Worm (Caenorhabditis elegans) whole organism, L2 larva: ENCODE results near the gene rpl-20.

Experiments used
- C34F6.9 ChIP-seq: fragments of 150-350 bp; optimal IDR thresholded peaks from 2 replicates; lab custom pipeline; 2014; ENCODE audit warnings: missing biosample characterization, missing genetic modification characterization
- F13H6.1 ChIP-seq: sonication (generic microtip); optimal IDR thresholded peaks from 2 replicates; lab custom pipeline; 2016; ENCODE audit warnings: missing genetic modification characterization, missing compliant biosample characterization
- R02D3.7 ChIP-seq: fragments of 150-350 bp; optimal IDR thresholded peaks from 2 replicates; lab custom pipeline; 2014; ENCODE audit warnings: missing biosample characterization, missing genetic modification characterization
- Y55F3AM.14 ChIP-seq: fragments of 200-800 bp; sonication (Bioruptor generic); optimal IDR thresholded peaks from 2 replicates; lab custom pipeline; 2018; ENCODE audit warnings: mild to moderate bottlenecking, missing genetic modification characterization, missing compliant biosample characterization
- ZK546.5 ChIP-seq: sonication (generic microtip); optimal IDR thresholded peaks from 2 replicates; lab custom pipeline; 2017; ENCODE audit warnings: missing biosample characterization, missing genetic modification characterization
- alr-1 ChIP-seq: fragments of 150-350 bp; optimal IDR thresholded peaks from 2 replicates; lab custom pipeline; 2014; ENCODE audit warnings: missing biosample characterization, missing genetic modification characterization
- aly-2 ChIP-seq: fragments of 150-350 bp; optimal IDR thresholded peaks from 2 replicates; lab custom pipeline; 2014; ENCODE audit warnings: missing biosample characterization, missing genetic modification characterization
- ama-1 ChIP-seq: fragments of 150-350 bp; optimal IDR thresholded peaks from 2 replicates; lab custom pipeline; 2018; ENCODE audit warnings: inconsistent platforms
- blmp-1 ChIP-seq: sonication (generic microtip); optimal IDR thresholded peaks from 2 replicates; lab custom pipeline; 2017; ENCODE audit warnings: missing genetic modification characterization, mild to moderate bottlenecking, missing compliant biosample characterization, antibody characterized with exemption, moderate library complexity; ENCODE audit not compliant: insufficient read depth
- ceh-82 ChIP-seq: fragments of 150-350 bp; optimal IDR thresholded peaks from 2 replicates; lab custom pipeline; 2014; ENCODE audit warnings: missing biosample characterization, missing genetic modification characterization
- crh-2 ChIP-seq: sonication (generic microtip); optimal IDR thresholded peaks from 2 replicates; lab custom pipeline; 2017; ENCODE audit warnings: missing biosample characterization, missing genetic modification characterization
- egl-27 ChIP-seq: sonication (generic microtip); optimal IDR thresholded peaks from 3 replicates; lab custom pipeline; 2017; ENCODE audit warnings: missing biosample characterization, missing genetic modification reagents, missing genetic modification characterization
- elt-1 ChIP-seq: fragments of 150-350 bp; optimal IDR thresholded peaks from 2 replicates; lab custom pipeline; 2014; ENCODE audit warnings: missing biosample characterization, missing genetic modification characterization
- elt-3 ChIP-seq: sonication (generic microtip); optimal IDR thresholded peaks from 2 replicates; lab custom pipeline; 2017; ENCODE audit warnings: missing biosample characterization, missing genetic modification characterization
- fos-1 ChIP-seq: fragments of 150-350 bp; optimal IDR thresholded peaks from 2 replicates; lab custom pipeline; 2014; ENCODE audit warnings: missing biosample characterization, missing genetic modification characterization
- gmeb-1 ChIP-seq: fragments of 150-350 bp; optimal IDR thresholded peaks from 2 replicates; lab custom pipeline; 2014; ENCODE audit warnings: missing biosample characterization, missing genetic modification characterization
- lin-11 ChIP-seq: fragments of 150-350 bp; sonication (generic microtip); optimal IDR thresholded peaks from 2 replicates; lab custom pipeline; 2014; ENCODE audit warnings: missing biosample characterization, missing genetic modification characterization, inconsistent platforms, mixed read lengths
- lin-13 ChIP-seq: fragments of 150-350 bp; optimal IDR thresholded peaks from 2 replicates; lab custom pipeline; 2014; ENCODE audit warnings: missing biosample characterization, missing genetic modification reagents, missing genetic modification characterization
- lin-39 ChIP-seq: fragments of 150-350 bp; optimal IDR thresholded peaks from 2 replicates; lab custom pipeline; 2014; ENCODE audit warnings: missing biosample characterization, missing genetic modification reagents, missing genetic modification characterization
- lsy-2 ChIP-seq, 2 experiments: fragments of 150-350 bp in 1 of 2; sonication (generic microtip) in 1 of 2; optimal IDR thresholded peaks; 2 replicates each; lab custom pipeline; 2014 to 2017; ENCODE audit warnings: missing biosample characterization in 2 of 2, missing genetic modification characterization in 2 of 2
- mab-5 ChIP-seq: fragments of 150-350 bp; optimal IDR thresholded peaks from 2 replicates; lab custom pipeline; 2014; ENCODE audit warnings: missing biosample characterization, missing genetic modification characterization
- mbf-1 ChIP-seq: sonication (generic microtip); optimal IDR thresholded peaks from 2 replicates; lab custom pipeline; 2017; ENCODE audit warnings: missing biosample characterization, missing genetic modification characterization
- mdl-1 ChIP-seq, 2 experiments: fragments of 150-350 bp in 1 of 2; sonication (generic microtip) in 1 of 2; optimal IDR thresholded peaks; 2 replicates each; lab custom pipeline; 2017; ENCODE audit warnings: missing biosample characterization in 2 of 2, missing genetic modification characterization in 2 of 2
- nhr-10 ChIP-seq: sonication (generic microtip); optimal IDR thresholded peaks from 2 replicates; lab custom pipeline; 2017; ENCODE audit warnings: missing biosample characterization, missing genetic modification characterization
- nhr-11 ChIP-seq: fragments of 150-350 bp; optimal IDR thresholded peaks from 2 replicates; lab custom pipeline; 2014; ENCODE audit warnings: missing biosample characterization, missing genetic modification characterization
- nhr-12 ChIP-seq: fragments of 150-350 bp; optimal IDR thresholded peaks from 2 replicates; lab custom pipeline; 2014; ENCODE audit warnings: missing biosample characterization, missing genetic modification characterization
- nhr-129 ChIP-seq: fragments of 150-350 bp; optimal IDR thresholded peaks from 2 replicates; lab custom pipeline; 2014; ENCODE audit warnings: missing biosample characterization, missing genetic modification characterization
- nhr-21 ChIP-seq: fragments of 150-350 bp; optimal IDR thresholded peaks from 2 replicates; lab custom pipeline; 2014; ENCODE audit warnings: missing biosample characterization, missing genetic modification characterization
- nhr-23 ChIP-seq: fragments of 150-350 bp; optimal IDR thresholded peaks from 2 replicates; lab custom pipeline; 2014; ENCODE audit warnings: missing biosample characterization, missing genetic modification reagents, missing genetic modification characterization
- nhr-237 ChIP-seq: fragments of 150-350 bp; optimal IDR thresholded peaks from 2 replicates; lab custom pipeline; 2014; ENCODE audit warnings: missing biosample characterization, missing genetic modification characterization
- nhr-25 ChIP-seq: fragments of 150-350 bp; sonication (generic microtip); optimal IDR thresholded peaks from 3 replicates; lab custom pipeline; 2014; ENCODE audit warnings: missing biosample characterization, missing genetic modification characterization
- nhr-6 ChIP-seq: fragments of 150-350 bp; optimal IDR thresholded peaks from 2 replicates; lab custom pipeline; 2014; ENCODE audit warnings: missing biosample characterization, missing genetic modification characterization
- nhr-77 ChIP-seq: fragments of 150-350 bp; optimal IDR thresholded peaks from 2 replicates; lab custom pipeline; 2014; ENCODE audit warnings: missing biosample characterization, missing genetic modification characterization
- peb-1 ChIP-seq: fragments of 150-350 bp; optimal IDR thresholded peaks from 2 replicates; lab custom pipeline; 2014; ENCODE audit warnings: missing biosample characterization, missing genetic modification characterization
- sem-4 ChIP-seq: fragments of 150-350 bp; optimal IDR thresholded peaks from 2 replicates; lab custom pipeline; 2014; ENCODE audit warnings: missing biosample characterization, missing genetic modification reagents, missing genetic modification characterization
- sma-3 ChIP-seq: sonication (generic microtip); optimal IDR thresholded peaks from 2 replicates; lab custom pipeline; 2016; ENCODE audit warnings: missing genetic modification reagents, missing genetic modification characterization, missing compliant biosample characterization
- sma-9 ChIP-seq, 2 experiments: fragments of 150-350 bp in 1 of 2; sonication (generic microtip) in 1 of 2; optimal IDR thresholded peaks; 2 replicates each; lab custom pipeline; 2014 to 2016; ENCODE audit warnings: missing genetic modification characterization in 2 of 2, mild to moderate bottlenecking in 1 of 2, missing biosample characterization in 1 of 2, missing compliant biosample characterization in 1 of 2, missing genetic modification reagents in 1 of 2, moderate library complexity in 1 of 2
- snpc-4 ChIP-seq: fragments of 150-350 bp; optimal IDR thresholded peaks from 2 replicates; lab custom pipeline; 2014; ENCODE audit warnings: missing biosample characterization, missing genetic modification characterization
- unc-39 ChIP-seq: fragments of 150-350 bp; optimal IDR thresholded peaks from 2 replicates; lab custom pipeline; 2014; ENCODE audit warnings: missing biosample characterization, missing genetic modification characterization
- unc-55 ChIP-seq: fragments of 150-350 bp; sonication (generic microtip); optimal IDR thresholded peaks from 3 replicates; lab custom pipeline; 2014; ENCODE audit warnings: missing biosample characterization, missing genetic modification reagents, missing genetic modification characterization
- zag-1 ChIP-seq: fragments of 150-350 bp; optimal IDR thresholded peaks from 2 replicates; lab custom pipeline; 2014; ENCODE audit warnings: missing biosample characterization, missing genetic modification characterization
- ztf-1 ChIP-seq: fragments of 200-800 bp; sonication (Bioruptor generic); conservative IDR thresholded peaks from 2 replicates; pipeline ENCODE4 v1.3.6; 2022; ENCODE audit warnings: missing genetic modification characterization, missing compliant biosample characterization
- ztf-11 ChIP-seq: sonication (generic microtip); optimal IDR thresholded peaks from 2 replicates; lab custom pipeline; 2017; ENCODE audit warnings: missing biosample characterization, missing genetic modification characterization
- ztf-4 ChIP-seq: fragments of 150-350 bp; optimal IDR thresholded peaks from 2 replicates; lab custom pipeline; 2014; ENCODE audit warnings: missing biosample characterization, missing genetic modification characterization

Gene rpl-20

DNA sequence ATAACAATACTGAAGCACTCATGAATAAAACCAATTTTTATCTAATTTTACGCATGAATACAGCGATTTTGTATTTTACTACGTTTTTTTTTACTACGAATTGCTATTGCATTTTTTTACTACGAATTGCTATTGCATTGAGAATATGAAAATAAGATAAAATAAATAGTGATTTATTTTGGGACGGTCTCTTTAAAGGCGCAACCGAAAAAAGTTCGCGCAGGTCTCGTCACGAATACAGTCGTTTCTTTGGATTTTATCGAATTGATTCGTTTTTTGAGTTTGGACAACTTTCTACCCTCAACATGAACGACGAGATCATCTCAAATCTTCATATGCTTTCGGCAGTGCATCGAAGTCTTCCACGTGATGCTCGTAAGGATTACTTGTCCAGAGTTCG is 2.2 kb upstream of the rpl-20 start, which contains the start of gene Y17G9B.4:
TSS of gene Y17G9B.4 (plus strand) at position 306 of the 400 bp plus-strand sequence.
- no peak for TF ChIP-seq snpc-4 (tag; lab: Kevin White, UChicago)
- no peak for TF ChIP-seq aly-2 (tag; lab: Kevin White, UChicago)
- TF ChIP-seq nhr-77 (tag; lab: Kevin White, UChicago) = no peak
- TF ChIP-seq sem-4 (tag; lab: Kevin White, UChicago) = no peak
- no peak for TF ChIP-seq elt-3 (tag; lab: Kevin White, UChicago)
- TF ChIP-seq nhr-129 (tag; lab: Kevin White, UChicago) = no peak
- TF ChIP-seq nhr-11 (tag; lab: Kevin White, UChicago) = no peak
- no peak for TF ChIP-seq peb-1
- TF ChIP-seq nhr-237 (tag; lab: Kevin White, UChicago) = no peak
- no peak for TF ChIP-seq unc-39 (tag; lab: Kevin White, UChicago)
- TF ChIP-seq egl-27 (tag; lab: Kevin White, UChicago) = no peak
- TF ChIP-seq unc-55 (GFP tag; lab: Kevin White, UChicago) = no peak
- no peak for TF ChIP-seq nhr-12 (tag; lab: Kevin White, UChicago)
- TF ChIP-seq mbf-1 (tag; lab: Kevin White, UChicago) = no peak
- TF ChIP-seq ztf-11 (tag; lab: Kevin White, UChicago) = no peak

DNA sequence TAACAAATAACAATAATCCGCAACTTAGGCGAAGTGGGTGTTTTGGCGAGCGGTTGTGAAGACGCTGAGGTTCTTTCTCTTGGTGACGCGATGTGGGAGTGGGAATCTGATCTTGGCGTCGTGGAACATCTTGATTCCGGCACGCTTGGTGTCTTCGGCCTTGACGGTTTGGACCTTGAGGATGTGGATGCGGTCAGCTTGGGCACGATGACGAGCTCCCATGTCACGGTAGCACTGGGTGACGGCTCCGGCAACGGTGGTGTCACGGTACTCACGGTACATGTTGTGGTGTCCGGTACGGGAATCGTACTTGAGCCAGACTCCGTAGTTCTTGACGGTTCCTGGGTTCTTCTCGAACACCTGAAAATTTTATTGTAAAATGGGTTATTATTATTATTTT is 423 bp downstream of the rpl-20 start:
- TF ChIP-seq ZK546.5 (tag; lab: Kevin White, UChicago) = no peak
- peak; percentile 4 for TF ChIP-seq sma-9 (GFP tag; optimal IDR thresholded peaks at IDR 0.05; lab: Kevin White, UChicago)
- no peak for TF ChIP-seq sma-9 (tag; optimal IDR thresholded peaks at IDR 0.05; lab: Kevin White, UChicago)
- TF ChIP-seq, all 48 proteins: peak for 1

DNA sequence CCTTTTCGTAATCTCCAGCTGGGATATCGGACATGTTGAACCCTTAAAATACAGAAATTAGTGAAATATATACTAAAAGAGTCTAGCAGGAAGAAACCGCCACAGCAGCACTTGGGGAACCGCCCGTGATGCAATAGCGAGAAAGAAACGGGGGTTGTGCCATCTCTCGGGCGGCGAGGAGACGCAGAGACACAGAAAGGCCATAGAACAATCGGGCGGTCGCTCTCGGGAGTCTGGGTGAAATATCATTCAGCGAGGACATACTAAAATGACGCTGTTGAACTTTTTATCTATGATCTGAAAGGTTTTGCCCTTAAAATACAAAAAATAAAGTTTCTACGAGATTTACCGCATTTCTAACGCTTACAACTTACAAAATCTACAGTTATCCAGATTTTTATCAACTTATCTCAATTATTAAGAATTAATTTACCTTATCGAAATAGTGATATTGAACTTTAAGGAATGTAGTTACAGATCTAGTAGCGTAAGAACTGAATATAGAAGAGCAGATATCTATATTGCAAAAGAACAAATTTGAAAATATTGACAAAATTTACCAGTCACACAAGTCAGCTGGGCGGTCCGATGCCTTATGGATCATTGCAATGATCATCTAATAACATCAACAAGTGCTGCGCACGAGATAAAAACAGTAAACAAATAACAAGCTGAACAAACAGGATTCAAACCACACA is 1.0 kb downstream of the rpl-20 start, which contains the start of gene cyc-2.1:
TSS of gene cyc-2.1 (minus strand) at position 605 of the 698 bp plus-strand sequence.
- peak; percentile 38 for TF ChIP-seq mab-5 (tag; lab: Kevin White, UChicago)
- TF ChIP-seq sma-9 (GFP tag; optimal IDR thresholded peaks at IDR 0.05; lab: Kevin White, UChicago) = peak; percentile 80
- TF ChIP-seq sma-9 (tag; optimal IDR thresholded peaks at IDR 0.05; lab: Kevin White, UChicago) = no peak
- peak; percentile 69 for TF ChIP-seq unc-55 (GFP tag; lab: Kevin White, UChicago)
- no peak for TF ChIP-seq egl-27 (tag; lab: Kevin White, UChicago)
- TF ChIP-seq aly-2 (tag; lab: Kevin White, UChicago) = no peak
- peak; percentile 55 for TF ChIP-seq sma-3
- TF ChIP-seq snpc-4 (tag; lab: Kevin White, UChicago) = no peak
- no peak for TF ChIP-seq zag-1
- no peak for TF ChIP-seq lin-39 (tag; lab: Kevin White, UChicago)
- peak; percentile 59 to 87 for TF ChIP-seq lsy-2 (tag; optimal IDR thresholded peaks at IDR 0.05; lab: Kevin White, UChicago)
- peak; percentile 39 for TF ChIP-seq Y55F3AM.14 (GFP tag; lab: Kevin White, UChicago)
- TF ChIP-seq nhr-25 (tag; lab: Kevin White, UChicago) = peak; percentile 70
- no peak for TF ChIP-seq nhr-11 (tag; lab: Kevin White, UChicago)
- TF ChIP-seq elt-3 (tag; lab: Kevin White, UChicago) = no peak
- TF ChIP-seq R02D3.7 (tag; lab: Kevin White, UChicago) = no peak
- TF ChIP-seq ztf-1 (GFP tag; lab: Robert Waterston, UW) = no peak
- no peak for TF ChIP-seq peb-1
- TF ChIP-seq C34F6.9 (tag; lab: Kevin White, UChicago) = peak; percentile 69
- peak; percentile 3 for TF ChIP-seq nhr-21 (tag; lab: Kevin White, UChicago)
- TF ChIP-seq fos-1 = peak; percentile 70
- TF ChIP-seq elt-1 (tag; lab: Kevin White, UChicago) = no peak
- peak; percentile 74 for TF ChIP-seq ztf-4
- no peak for TF ChIP-seq nhr-237 (tag; lab: Kevin White, UChicago)
- TF ChIP-seq gmeb-1 (tag; lab: Kevin White, UChicago) = peak; percentile 14
- no peak for TF ChIP-seq unc-39 (tag; lab: Kevin White, UChicago)
- TF ChIP-seq mdl-1 (tag; optimal IDR thresholded peaks at IDR 0.05; lab: Kevin White, UChicago) = peak in 1 of 2 experiments; percentile 16
- no peak for TF ChIP-seq blmp-1 (tag; lab: Kevin White, UChicago)
- TF ChIP-seq ceh-82 (tag; lab: Kevin White, UChicago) = no peak
- TF ChIP-seq nhr-10 (tag; lab: Kevin White, UChicago) = no peak
- peak; percentile 71 for TF ChIP-seq ama-1 (lab: Kevin White, UChicago)
- peak; percentile 95 for TF ChIP-seq nhr-129 (tag; lab: Kevin White, UChicago)
- TF ChIP-seq alr-1 (tag; lab: Kevin White, UChicago) = no peak
- no peak for TF ChIP-seq nhr-12 (tag; lab: Kevin White, UChicago)
- TF ChIP-seq mbf-1 (tag; lab: Kevin White, UChicago) = no peak
- TF ChIP-seq lin-13 (GFP tag; lab: Kevin White, UChicago) = peak; percentile 67
- peak; percentile 62 for TF ChIP-seq F13H6.1 (tag; lab: Kevin White, UChicago)
- TF ChIP-seq ztf-11 (tag; lab: Kevin White, UChicago) = no peak
- no peak for TF ChIP-seq ZK546.5 (tag; lab: Kevin White, UChicago)
- no peak for TF ChIP-seq nhr-23 (tag; lab: Kevin White, UChicago)
- peak; percentile 61 for TF ChIP-seq crh-2 (tag; lab: Kevin White, UChicago)
- TF ChIP-seq lin-11 (tag; lab: Kevin White, UChicago) = peak; percentile 19
- TF ChIP-seq sem-4 (tag; lab: Kevin White, UChicago) = peak; percentile 47
- peak; percentile 22 for TF ChIP-seq nhr-6 (tag; lab: Kevin White, UChicago)
